Comparison of ENCODE assay signal across 1 fruit fly cellular context in genomic region chr3L:832897-833857, dm6.
A peak's percentile ranks its signal among the peaks of the same experiment; 100 is the strongest.
TF ChIP-seq lines count a peak whose summit lies in the region.

Sf3b3 (minus strand) TSS chr3L:833385.

TF ChIP-seq in whole organism, embryonic, 481 proteins besides CTCF, POLR2A, EP300 and RAD21 (continued from another document and continues in another):
- TF ChIP-seq maf-S (GFP tag; optimal IDR thresholded peaks at IDR 0.05; lab: Kevin White, UChicago) (no peak), CG5953 (GFP tag; IDR thresholded peaks at IDR 0.05; lab: Robert Waterston, UW) (no peak), pb (GFP tag; optimal IDR thresholded peaks at IDR 0.05; lab: Kevin White, UChicago) (no peak), Xbp1 (GFP tag; optimal IDR thresholded peaks at IDR 0.05; lab: Kevin White, UChicago) (no peak), Chrac-16 (GFP tag; optimal IDR thresholded peaks at IDR 0.05; lab: Kevin White, UChicago) (no peak), Lim3 (GFP tag; IDR thresholded peaks at IDR 0.05; lab: Robert Waterston, UW) (no peak), CG3281 (GFP tag; optimal IDR thresholded peaks at IDR 0.05; lab: Kevin White, UChicago) (peak; percentile 10), CG4707 (GFP tag; optimal IDR thresholded peaks at IDR 0.05; lab: Kevin White, UChicago) (no peak), CG16813 (GFP tag; IDR thresholded peaks at IDR 0.05; lab: Robert Waterston, UW; ENCODE audit: partially characterized antibody) (peak; percentile 54), CG18619 (GFP tag; optimal IDR thresholded peaks at IDR 0.05; lab: Kevin White, UChicago) (no peak), CG30431 (GFP tag; optimal IDR thresholded peaks at IDR 0.05; lab: Kevin White, UChicago) (no peak), B-H1 (GFP tag; IDR thresholded peaks at IDR 0.05; lab: Robert Waterston, UW) (no peak), CG14014 (GFP tag; IDR thresholded peaks at IDR 0.05; lab: Robert Waterston, UW) (no peak), CG3726 (GFP tag; IDR thresholded peaks at IDR 0.05; lab: Robert Waterston, UW) (no peak), CG12391 (tag; optimal IDR thresholded peaks at IDR 0.05; lab: Kevin White, UChicago) (peak; percentile 4), HLH3B (GFP tag; IDR thresholded peaks at IDR 0.05; lab: Robert Waterston, UW) (peak; percentile 36; the same call in 1 of the 2 replicates), CG14860 (GFP tag; IDR thresholded peaks at IDR 0.05; lab: Robert Waterston, UW; ENCODE audit: partially characterized antibody) (peak; percentile 40; the same call in 1 of the 3 replicates), CG9727 (GFP tag; optimal IDR thresholded peaks at IDR 0.05; lab: Kevin White, UChicago) (peak; percentile 56), CG1647 (GFP tag; optimal IDR thresholded peaks at IDR 0.05; lab: Kevin White, UChicago) (no peak), CG2875 (GFP tag; optimal IDR thresholded peaks at IDR 0.05; lab: Kevin White, UChicago) (no peak), lab (GFP tag; optimal IDR thresholded peaks at IDR 0.05; lab: Kevin White, UChicago) (no peak), CG17328 (GFP tag; IDR thresholded peaks at IDR 0.05; lab: Robert Waterston, UW) (0 out of 2 replicates have a peak, but pooled peaks have one; percentile 4), CG1233 (GFP tag; optimal IDR thresholded peaks at IDR 0.05; lab: Kevin White, UChicago) (peak; percentile 22), CG11560 (tag; IDR thresholded peaks at IDR 0.05; lab: Robert Waterston, UW) (no peak), run (tag; optimal IDR thresholded peaks at IDR 0.05; lab: Kevin White, UChicago) (no peak), CG9437 (GFP tag; optimal IDR thresholded peaks at IDR 0.05; lab: Kevin White, UChicago) (no peak), slp2 (GFP tag; optimal IDR thresholded peaks at IDR 0.05; lab: Kevin White, UChicago) (no peak), pum (GFP tag; optimal IDR thresholded peaks at IDR 0.05; lab: Kevin White, UChicago) (no peak), usp (GFP tag; optimal IDR thresholded peaks at IDR 0.05; lab: Kevin White, UChicago) (no peak), CG5245 (GFP tag; optimal IDR thresholded peaks at IDR 0.05; lab: Kevin White, UChicago) (no peak), CG4424 (GFP tag; optimal IDR thresholded peaks at IDR 0.05; lab: Kevin White, UChicago) (peak; percentile 23), tna (GFP tag; IDR thresholded peaks at IDR 0.05; lab: Robert Waterston, UW; ENCODE audit: partially characterized antibody) (no peak; the same call in none of the 2 replicates), disco-r (GFP tag; optimal IDR thresholded peaks at IDR 0.05; lab: Kevin White, UChicago) (no peak), CG12942 (GFP tag; optimal IDR thresholded peaks at IDR 0.05; lab: Kevin White, UChicago) (no peak), ftz-f1 (GFP tag; optimal IDR thresholded peaks at IDR 0.05; lab: Kevin White, UChicago) (no peak), kah (GFP tag; optimal IDR thresholded peaks at IDR 0.05; lab: Kevin White, UChicago) (no peak), ab (GFP tag; optimal IDR thresholded peaks at IDR 0.05; lab: Kevin White, UChicago) (no peak), nom (GFP tag; optimal IDR thresholded peaks at IDR 0.05; lab: Kevin White, UChicago) (peak; percentile 68), chn (GFP tag; optimal IDR thresholded peaks at IDR 0.05; lab: Kevin White, UChicago) (no peak), Med (GFP tag; lab: Kevin White, UChicago) (peak; percentile 79), aop (GFP tag; IDR thresholded peaks at IDR 0.05; lab: Robert Waterston, UW) (no peak), CG18476 (GFP tag; optimal IDR thresholded peaks at IDR 0.05; lab: Kevin White, UChicago) (no peak), CG30403 (GFP tag; optimal IDR thresholded peaks at IDR 0.05; lab: Kevin White, UChicago) (peak; percentile 6), nmo (GFP tag; optimal IDR thresholded peaks at IDR 0.05; lab: Kevin White, UChicago) (no peak), CG31224 (GFP tag; IDR thresholded peaks at IDR 0.05; lab: Robert Waterston, UW) (no peak; the same call in 1 of the 2 replicates), twi (tag; optimal IDR thresholded peaks at IDR 0.05; lab: Kevin White, UChicago) (no peak), TFAM (GFP tag; optimal IDR thresholded peaks at IDR 0.05; lab: Kevin White, UChicago) (no peak), nerfin-2 (GFP tag; IDR thresholded peaks at IDR 0.05; lab: Robert Waterston, UW; ENCODE audit: partially characterized antibody) (no peak), CG11085 (GFP tag; IDR thresholded peaks at IDR 0.05; lab: Robert Waterston, UW) (no peak), Hr3 (GFP tag; optimal IDR thresholded peaks at IDR 0.05; lab: Kevin White, UChicago) (no peak), hbn (GFP tag; IDR thresholded peaks at IDR 0.05; lab: Robert Waterston, UW; ENCODE audit: partially characterized antibody) (peak; percentile 25; the same call in 1 of the 2 replicates), p53 (GFP tag; optimal IDR thresholded peaks at IDR 0.05; lab: Kevin White, UChicago) (no peak), dmrt99B (tag; optimal IDR thresholded peaks at IDR 0.05; lab: Kevin White, UChicago) (no peak), CG2889 (GFP tag; IDR thresholded peaks at IDR 0.05; lab: Robert Waterston, UW) (no peak), CG3163 (GFP tag; optimal IDR thresholded peaks at IDR 0.05; lab: Kevin White, UChicago) (no peak), oc (tag; optimal IDR thresholded peaks at IDR 0.05; lab: Kevin White, UChicago) (no peak), exex (tag; optimal IDR thresholded peaks at IDR 0.05; lab: Kevin White, UChicago) (no peak), Hr51 (GFP tag; optimal IDR thresholded peaks at IDR 0.05; lab: Kevin White, UChicago) (no peak), CG17361 (GFP tag; IDR thresholded peaks at IDR 0.05; lab: Robert Waterston, UW) (peak; percentile 30; the same call in 1 of the 3 replicates), CG33557 (GFP tag; optimal IDR thresholded peaks at IDR 0.05; lab: Kevin White, UChicago) (no peak), gcm (GFP tag; optimal IDR thresholded peaks at IDR 0.05; lab: Kevin White, UChicago) (no peak), BEAF-32 (GFP tag; optimal IDR thresholded peaks at IDR 0.05; lab: Kevin White, UChicago) (peak; percentile 69), ci (GFP tag; IDR thresholded peaks at IDR 0.05; lab: Robert Waterston, UW) (peak; percentile 41; the same call in 1 of the 3 replicates), jumu (GFP tag; optimal IDR thresholded peaks at IDR 0.05; lab: Kevin White, UChicago) (no peak), Dip2 (GFP tag; IDR thresholded peaks at IDR 0.05; lab: Robert Waterston, UW) (no peak), Lhr (GFP tag; optimal IDR thresholded peaks at IDR 0.05; lab: Kevin White, UChicago) (no peak), tgo (GFP tag; IDR thresholded peaks at IDR 0.05; lab: Robert Waterston, UW) (no peak), CG15269 (tag; optimal IDR thresholded peaks at IDR 0.05; lab: Kevin White, UChicago) (no peak), CG13624 (GFP tag; optimal IDR thresholded peaks at IDR 0.05; lab: Kevin White, UChicago) (no peak), CG3065 (GFP tag; optimal IDR thresholded peaks at IDR 0.05; lab: Kevin White, UChicago) (no peak), CG10979 (tag; optimal IDR thresholded peaks at IDR 0.05; lab: Kevin White, UChicago) (peak; percentile 6), prd (optimal IDR thresholded peaks at IDR 0.05; lab: Kevin White, UChicago) (no peak), prd (GFP tag; IDR thresholded peaks at IDR 0.05; lab: Robert Waterston, UW) (peak; percentile 55), trh (GFP tag; optimal IDR thresholded peaks at IDR 0.05; lab: Kevin White, UChicago) (no peak), H2.0 (GFP tag; IDR thresholded peaks at IDR 0.05; lab: Robert Waterston, UW) (no peak), CG4328 (GFP tag; optimal IDR thresholded peaks at IDR 0.05; lab: Kevin White, UChicago) (no peak), Fer3 (tag; optimal IDR thresholded peaks at IDR 0.05; lab: Kevin White, UChicago) (no peak), CG17802 (tag; optimal IDR thresholded peaks at IDR 0.05; lab: Kevin White, UChicago) (peak; percentile 99), klu (GFP tag; IDR thresholded peaks at IDR 0.05; lab: Robert Waterston, UW) (no peak), pita (GFP tag; optimal IDR thresholded peaks at IDR 0.05; lab: Kevin White, UChicago) (no peak), bcd (GFP tag; optimal IDR thresholded peaks at IDR 0.05; lab: Kevin White, UChicago) (no peak), pnt (GFP tag; optimal IDR thresholded peaks at IDR 0.05; lab: Kevin White, UChicago) (no peak), Ada2b (GFP tag; IDR thresholded peaks at IDR 0.05; lab: Robert Waterston, UW) (peak; percentile 32; the same call in 1 of the 2 replicates), Meics (GFP tag; optimal IDR thresholded peaks at IDR 0.05; lab: Kevin White, UChicago) (peak; percentile 1), CG10431 (GFP tag; optimal IDR thresholded peaks at IDR 0.05; lab: Kevin White, UChicago) (no peak), CG13775 (GFP tag; optimal IDR thresholded peaks at IDR 0.05; lab: Kevin White, UChicago) (no peak), Elba2 (GFP tag; optimal IDR thresholded peaks at IDR 0.05; lab: Kevin White, UChicago) (no peak), crol (GFP tag; IDR thresholded peaks at IDR 0.05; lab: Robert Waterston, UW) (no peak), sc (optimal IDR thresholded peaks at IDR 0.05; lab: Kevin White, UChicago) (no peak), sc (GFP tag; optimal IDR thresholded peaks at IDR 0.05; lab: Kevin White, UChicago) (no peak), CG13123 (GFP tag; optimal IDR thresholded peaks at IDR 0.05; lab: Kevin White, UChicago) (no peak), Antp (GFP tag; optimal IDR thresholded peaks at IDR 0.05; lab: Kevin White, UChicago) (no peak), Rfx (GFP tag; IDR thresholded peaks at IDR 0.05; lab: Robert Waterston, UW) (peak; percentile 66), NC2α (GFP tag; optimal IDR thresholded peaks at IDR 0.05; lab: Kevin White, UChicago) (no peak), CG12659 (GFP tag; optimal IDR thresholded peaks at IDR 0.05; lab: Kevin White, UChicago) (peak; percentile 14), bigmax (GFP tag; optimal IDR thresholded peaks at IDR 0.05; lab: Kevin White, UChicago) (peak; percentile 91), CG11398 (GFP tag; optimal IDR thresholded peaks at IDR 0.05; lab: Kevin White, UChicago) (no peak), D19A (tag; optimal IDR thresholded peaks at IDR 0.05; lab: Kevin White, UChicago) (peak; percentile 2), CG32767 (GFP tag; IDR thresholded peaks at IDR 0.05; lab: Robert Waterston, UW) (no peak), z (GFP tag; IDR thresholded peaks at IDR 0.05; lab: Robert Waterston, UW) (no peak), CG8089 (GFP tag; optimal IDR thresholded peaks at IDR 0.05; lab: Kevin White, UChicago) (no peak), emc (GFP tag; optimal IDR thresholded peaks at IDR 0.05; lab: Kevin White, UChicago) (no peak), Nf-YC (tag; optimal IDR thresholded peaks at IDR 0.05; lab: Kevin White, UChicago) (no peak), ems (GFP tag; optimal IDR thresholded peaks at IDR 0.05; lab: Kevin White, UChicago) (no peak), ato (GFP tag; IDR thresholded peaks at IDR 0.05; lab: Robert Waterston, UW; ENCODE audit: partially characterized antibody) (peak; percentile 64), az2 (GFP tag; optimal IDR thresholded peaks at IDR 0.05; lab: Kevin White, UChicago) (no peak), gsb (GFP tag; IDR thresholded peaks at IDR 0.05; lab: Robert Waterston, UW) (no peak), grn (GFP tag; optimal IDR thresholded peaks at IDR 0.05; lab: Kevin White, UChicago) (no peak), cato (GFP tag; optimal IDR thresholded peaks at IDR 0.05; lab: Kevin White, UChicago; ENCODE audit: borderline replicate concordance) (no peak), dpn (GFP tag; optimal IDR thresholded peaks at IDR 0.05; lab: Kevin White, UChicago) (no peak), C15 (GFP tag; IDR thresholded peaks at IDR 0.05; lab: Robert Waterston, UW) (no peak), MESR4 (GFP tag; optimal IDR thresholded peaks at IDR 0.05; lab: Kevin White, UChicago) (peak; percentile 74), Aef1 (GFP tag; IDR thresholded peaks at IDR 0.05; lab: Robert Waterston, UW) (no peak), CG4730 (GFP tag; IDR thresholded peaks at IDR 0.05; lab: Robert Waterston, UW) (no peak), CG9797 (GFP tag; optimal IDR thresholded peaks at IDR 0.05; lab: Kevin White, UChicago) (no peak), da (GFP tag; optimal IDR thresholded peaks at IDR 0.05; lab: Kevin White, UChicago) (no peak), Sin3A (optimal IDR thresholded peaks at IDR 0.05; lab: Kevin White, UChicago) (no peak), chm (GFP tag; IDR thresholded peaks at IDR 0.05; lab: Robert Waterston, UW) (peak; percentile 58; the same call in 1 of the 2 replicates), CG1792 (GFP tag; optimal IDR thresholded peaks at IDR 0.05; lab: Kevin White, UChicago) (no peak), CG6654 (GFP tag; optimal IDR thresholded peaks at IDR 0.05; lab: Kevin White, UChicago) (no peak), CG13424 (tag; optimal IDR thresholded peaks at IDR 0.05; lab: Kevin White, UChicago) (no peak), Mes4 (GFP tag; optimal IDR thresholded peaks at IDR 0.05; lab: Kevin White, UChicago) (no peak), Hand (GFP tag; optimal IDR thresholded peaks at IDR 0.05; lab: Kevin White, UChicago) (no peak), CG15073 (GFP tag; optimal IDR thresholded peaks at IDR 0.05; lab: Kevin White, UChicago) (no peak), CG14667 (GFP tag; IDR thresholded peaks at IDR 0.05; lab: Robert Waterston, UW) (peak; percentile 19; the same call in 1 of the 2 replicates), lmd (GFP tag; IDR thresholded peaks at IDR 0.05; lab: Robert Waterston, UW) (no peak; the same call in 1 of the 2 replicates), ewg (GFP tag; optimal IDR thresholded peaks at IDR 0.05; lab: Kevin White, UChicago) (no peak), fd64A (GFP tag; optimal IDR thresholded peaks at IDR 0.05; lab: Kevin White, UChicago) (no peak), bab2 (GFP tag; optimal IDR thresholded peaks at IDR 0.05; lab: Kevin White, UChicago) (peak; percentile 14), CHES-1-like (GFP tag; optimal IDR thresholded peaks at IDR 0.05; lab: Kevin White, UChicago) (no peak), HHEX (GFP tag; optimal IDR thresholded peaks at IDR 0.05; lab: Kevin White, UChicago) (no peak), CG6175 (GFP tag; IDR thresholded peaks at IDR 0.05; lab: Robert Waterston, UW) (no peak), Adf1 (GFP tag; IDR thresholded peaks at IDR 0.05; lab: Robert Waterston, UW) (no peak), crp (GFP tag; optimal IDR thresholded peaks at IDR 0.05; lab: Kevin White, UChicago) (no peak), CG16779 (GFP tag; IDR thresholded peaks at IDR 0.05; lab: Robert Waterston, UW) (no peak), Scr (GFP tag; IDR thresholded peaks at IDR 0.05; lab: Robert Waterston, UW; ENCODE audit: partially characterized antibody) (peak; percentile 61), CG1024 (GFP tag; IDR thresholded peaks at IDR 0.05; lab: Robert Waterston, UW) (peak; percentile 53; the same call in 1 of the 2 replicates)
